Worm (Caenorhabditis elegans) whole organism, dauer: Measurements from ENCODE around the gene ttr-38.

Experiments used
- unc-62 ChIP-seq: sonication (generic microtip); optimal IDR thresholded peaks from 2 replicates; lab custom pipeline; 2017; ENCODE audit warnings: missing biosample characterization, missing genetic modification reagents, missing genetic modification characterization

Gene ttr-38

DNA sequence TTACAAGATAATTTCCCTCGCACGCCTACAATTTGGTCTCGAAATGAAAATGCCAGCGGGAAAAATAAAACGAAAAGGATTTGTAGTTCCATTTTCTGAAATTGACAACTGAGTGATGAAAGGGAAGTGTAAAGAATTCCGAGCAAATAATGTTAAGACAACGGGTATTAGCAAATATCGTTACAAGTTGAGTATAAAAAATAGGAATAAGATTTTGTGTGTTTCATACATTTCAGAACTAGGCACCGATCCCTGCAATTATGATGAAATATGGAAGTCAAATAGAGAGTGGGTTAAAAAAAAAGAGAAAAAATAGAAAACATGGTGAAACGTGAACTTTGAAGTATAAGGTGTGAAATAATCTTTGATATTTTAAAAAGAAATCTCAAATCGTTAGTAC is at the start of gene ttr-38:
Gene ttr-38, minus strand, starts transcription at position 101 of the 400 bp plus-strand sequence.
- no peak for TF ChIP-seq unc-62 (GFP tag; lab: Kevin White, UChicago)

DNA sequence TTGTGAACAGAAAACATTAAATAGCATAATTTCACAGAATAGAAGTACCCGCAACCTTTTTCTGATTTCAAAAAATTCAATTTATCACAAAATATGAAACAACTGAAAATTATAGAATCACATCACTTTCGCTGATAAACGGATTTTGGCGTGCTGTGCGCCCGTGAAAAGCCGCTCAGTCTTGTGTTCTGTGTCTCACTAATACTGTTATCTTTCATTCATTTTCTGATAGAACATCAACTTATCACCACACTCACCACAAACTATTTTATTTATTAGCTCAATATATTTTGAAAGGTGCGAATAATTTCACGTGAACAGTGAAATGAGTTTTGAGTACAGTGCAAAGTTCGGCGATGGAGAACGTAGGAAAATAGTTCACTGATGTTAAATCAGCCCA is 49.8 kb upstream of the ttr-38 start:
- no peak for TF ChIP-seq unc-62 (GFP tag; lab: Kevin White, UChicago)

DNA sequence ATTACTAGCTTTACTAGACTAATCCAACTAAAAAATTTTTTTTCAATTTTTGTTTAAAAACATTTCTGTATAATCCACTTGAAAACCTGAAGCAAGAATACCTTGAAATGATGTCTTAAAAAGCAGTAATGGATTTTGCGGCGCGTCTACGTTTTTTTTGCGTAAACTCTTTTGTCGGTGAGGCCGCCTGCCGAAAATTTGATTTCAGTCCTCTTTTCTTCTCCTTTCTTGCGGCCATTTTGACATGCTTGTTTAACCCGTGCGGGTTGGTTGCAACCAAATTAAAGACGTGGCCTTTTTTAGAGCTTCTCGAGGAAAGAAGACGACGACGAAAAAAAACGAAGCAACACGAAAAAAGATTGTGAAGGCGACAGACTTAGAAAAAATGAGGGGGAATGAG is 46.8 kb upstream of the ttr-38 start:
- TF ChIP-seq unc-62 (GFP tag; lab: Kevin White, UChicago) = no peak

DNA sequence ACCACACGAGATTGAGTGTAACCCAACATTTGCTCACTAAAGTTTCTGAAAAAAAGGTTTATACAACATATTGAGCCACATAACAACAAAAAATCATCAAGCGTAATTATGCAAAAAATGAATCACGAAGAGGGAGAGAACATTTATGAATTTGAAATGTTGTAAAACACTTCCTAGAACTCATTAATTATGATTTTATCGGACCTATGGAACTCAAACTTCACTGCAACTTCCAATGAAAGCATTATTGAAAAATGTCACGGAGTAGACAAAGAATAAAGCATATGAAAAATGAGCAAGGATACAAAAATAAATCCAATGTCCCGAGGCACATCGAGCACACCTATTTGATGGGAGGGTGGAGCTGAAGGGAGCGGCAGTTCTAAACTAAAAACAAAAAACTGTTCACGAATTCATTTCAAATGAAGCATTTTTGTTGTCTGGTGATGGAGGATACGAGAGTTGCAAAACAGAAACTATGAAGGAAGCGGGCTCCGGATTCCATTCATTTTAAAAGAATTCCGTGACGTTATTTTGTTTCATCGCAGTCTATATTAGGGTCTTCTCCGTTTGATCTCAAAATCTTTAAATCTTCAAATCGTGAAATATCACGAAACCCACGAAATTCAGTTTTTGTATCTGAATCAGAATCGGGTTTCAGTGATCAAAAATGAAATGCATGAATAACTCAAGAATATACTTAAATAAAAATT is 35.7 kb upstream of the ttr-38 start, which contains the start of gene flp-20:
Gene flp-20, minus strand, starts transcription at position 51 of the 713 bp plus-strand sequence.
- no peak for TF ChIP-seq unc-62 (GFP tag; lab: Kevin White, UChicago)

DNA sequence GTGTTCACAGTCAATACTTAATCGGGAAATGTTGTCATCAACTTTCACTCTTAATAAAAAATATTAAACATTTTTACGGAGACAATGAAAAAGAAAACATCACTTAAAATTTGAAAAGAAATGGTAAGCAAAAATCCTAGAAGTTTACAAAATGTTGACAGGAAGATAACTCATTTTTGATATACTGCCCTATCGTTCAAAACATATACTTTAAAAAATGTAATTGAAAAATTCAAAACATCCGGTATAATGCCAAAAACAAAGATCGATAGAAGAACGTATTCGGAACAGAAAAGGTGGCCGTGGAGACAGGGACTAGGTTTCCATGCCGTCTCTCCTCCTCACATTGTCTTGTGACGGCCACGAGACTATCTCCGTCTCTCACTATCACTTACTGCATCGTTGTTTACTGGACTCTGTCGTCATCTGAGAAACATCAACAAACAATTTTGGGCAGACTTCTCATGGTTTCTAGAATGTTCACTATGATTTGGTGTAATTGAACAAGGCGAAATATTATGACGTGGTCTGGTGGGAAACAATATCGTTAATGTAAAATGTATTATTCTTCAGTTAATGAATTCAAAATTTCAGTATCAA is 33.2 kb upstream of the ttr-38 start, which contains the start of gene oga-1:
Gene oga-1, minus strand, starts transcription at position 51 of the 600 bp plus-strand sequence.
- no peak for TF ChIP-seq unc-62 (GFP tag; lab: Kevin White, UChicago)

DNA sequence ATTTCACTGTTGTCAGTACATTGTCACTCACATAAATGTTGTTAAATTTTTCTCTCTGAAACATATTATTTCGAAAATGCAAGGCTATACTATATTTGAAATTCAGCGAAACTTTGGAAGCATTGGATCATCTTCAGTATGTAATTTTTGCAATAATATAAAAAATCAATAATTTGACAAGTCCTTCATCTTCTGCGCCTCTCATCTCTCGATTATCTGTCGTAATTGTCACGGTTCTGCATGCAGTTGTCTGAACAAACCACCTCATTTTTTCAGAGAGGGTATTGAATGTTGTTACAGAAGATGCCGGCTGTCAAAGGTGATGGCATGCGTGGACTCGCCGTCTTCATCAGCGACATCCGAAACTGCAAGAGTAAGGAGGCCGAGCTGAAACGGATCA is 24.1 kb upstream of the ttr-38 start, which contains the start of gene apa-2:
Gene apa-2, plus strand, starts transcription at position 301 of the 400 bp plus-strand sequence.
- no peak for TF ChIP-seq unc-62 (GFP tag; lab: Kevin White, UChicago)

DNA sequence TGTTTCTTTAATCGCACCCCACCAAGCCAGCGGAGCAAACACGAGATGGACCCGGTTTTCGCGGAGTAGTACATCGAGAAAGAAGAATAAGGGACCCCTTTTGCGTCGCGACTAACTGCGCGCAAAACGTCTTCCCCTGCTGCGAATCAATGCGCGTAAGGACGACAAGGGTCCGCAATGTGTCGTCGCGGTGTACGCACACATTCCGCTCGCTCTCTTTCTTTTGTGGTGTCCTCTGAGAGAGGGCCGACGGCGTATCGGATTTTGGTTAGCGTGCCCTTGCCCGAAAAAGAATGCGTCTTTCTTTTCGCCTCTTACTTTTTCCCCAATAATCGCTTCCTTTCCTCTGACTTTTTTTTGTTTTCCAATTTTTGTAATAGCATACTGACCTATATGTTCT is 23.5 kb upstream of the ttr-38 start:
- TF ChIP-seq unc-62 (GFP tag; lab: Kevin White, UChicago) = no peak

DNA sequence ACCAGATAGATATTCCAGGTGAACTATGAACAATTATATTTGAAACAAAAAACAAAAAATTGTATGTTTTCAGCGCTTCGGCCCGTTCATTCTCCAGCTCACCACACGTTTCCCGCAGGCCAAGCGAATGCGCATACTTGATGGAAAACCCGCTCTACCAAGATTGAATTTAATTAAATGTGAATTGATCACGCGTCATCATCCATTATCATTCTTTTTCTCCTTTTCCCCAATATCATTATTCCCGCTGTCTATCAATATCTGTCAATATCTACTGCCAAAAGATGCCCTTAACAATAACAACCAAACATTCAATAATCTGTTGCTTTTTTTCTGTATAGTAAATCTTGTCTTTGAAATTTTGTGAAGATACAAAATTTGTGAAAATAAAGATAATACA is 21.9 kb upstream of the ttr-38 start:
- no peak for TF ChIP-seq unc-62 (GFP tag; lab: Kevin White, UChicago)

DNA sequence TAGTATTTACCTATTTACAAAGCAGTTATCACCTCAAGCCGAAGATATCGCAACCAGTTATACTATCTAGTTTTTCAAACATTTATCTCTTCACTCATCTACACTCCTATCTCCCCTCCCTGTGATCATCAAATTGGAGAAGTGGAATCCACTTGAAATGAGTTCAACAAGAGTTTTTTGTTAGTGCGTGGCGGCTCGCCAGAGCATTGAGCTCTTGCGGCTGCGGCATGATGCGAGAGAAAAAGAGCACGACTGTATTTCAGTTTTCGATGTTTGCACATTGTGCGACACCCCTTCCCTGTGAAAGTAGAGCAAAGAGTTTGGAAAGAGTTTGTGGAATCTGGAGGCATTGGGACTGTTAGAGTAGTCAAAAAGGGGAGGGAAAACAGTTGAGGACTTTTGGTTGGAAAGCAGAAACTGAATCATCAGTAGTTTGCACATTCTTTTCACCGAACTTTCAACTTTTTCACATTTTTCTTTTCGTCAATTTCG is 16.5 kb upstream of the ttr-38 start, which contains the start of gene T20B5.2:
Gene T20B5.2, plus strand, starts transcription at position 442 of the 492 bp plus-strand sequence.
- no peak for TF ChIP-seq unc-62 (GFP tag; lab: Kevin White, UChicago)

DNA sequence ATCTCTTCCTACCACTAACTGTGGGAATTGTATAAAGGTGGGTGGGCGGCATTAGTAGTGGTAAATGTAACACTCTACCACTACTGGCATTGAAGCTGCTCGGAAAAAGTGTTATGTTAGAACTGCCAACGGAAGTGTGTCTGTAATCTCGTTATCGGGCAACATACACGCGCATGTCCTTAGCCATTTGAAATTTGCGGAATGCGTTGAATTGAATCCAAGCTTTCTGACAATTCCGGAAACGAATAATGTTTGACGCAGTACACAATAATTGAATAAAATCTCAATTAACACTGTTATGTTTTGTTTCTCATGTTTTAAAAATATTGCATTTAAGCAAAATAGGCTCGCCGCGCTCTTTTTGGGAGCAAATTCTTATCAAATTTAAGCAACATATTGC is 10.7 kb upstream of the ttr-38 start:
- TF ChIP-seq unc-62 (GFP tag; lab: Kevin White, UChicago) = no peak

DNA sequence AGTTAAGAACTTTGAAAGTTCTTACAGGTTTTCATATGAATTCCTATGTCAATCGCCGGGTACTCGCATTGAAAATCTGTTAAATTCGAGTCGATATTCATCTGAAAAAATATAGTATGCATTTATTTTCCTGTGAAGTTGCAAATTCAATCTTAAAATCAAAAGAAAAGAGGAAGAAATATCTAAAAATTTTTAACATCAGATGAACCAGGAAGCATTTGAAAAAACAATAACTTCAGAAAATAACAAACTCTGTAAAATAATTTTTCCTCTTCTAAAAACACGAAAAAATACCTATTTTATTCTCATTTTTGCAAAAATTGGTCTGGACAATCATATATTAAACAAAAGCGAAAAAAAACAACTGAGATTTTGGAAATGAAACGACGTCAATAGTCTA is 4.8 kb upstream of the ttr-38 start, which contains the start of gene npr-7:
Gene npr-7, minus strand, starts transcription at position 101 of the 400 bp plus-strand sequence.
- no peak for TF ChIP-seq unc-62 (GFP tag; lab: Kevin White, UChicago)

DNA sequence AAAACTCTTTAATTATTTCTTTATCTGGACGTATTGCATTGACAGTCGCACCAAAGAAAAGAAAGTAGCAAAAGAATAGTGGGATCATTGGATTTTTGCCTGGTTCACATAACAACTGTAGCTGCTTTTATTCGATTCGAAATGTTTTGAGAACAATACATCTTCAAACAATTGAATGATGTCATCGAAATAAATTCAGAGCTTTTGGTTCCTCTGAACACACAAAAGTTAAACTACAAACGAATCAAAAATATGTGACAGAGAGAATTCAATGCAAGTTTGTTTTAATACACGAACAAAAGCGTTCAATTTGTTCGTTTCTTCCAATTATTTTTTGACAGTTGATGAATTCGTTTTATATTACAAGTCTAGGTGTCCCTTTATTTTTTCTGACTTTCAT is 3.1 kb downstream of the ttr-38 start, which contains the start of gene H29C22.1:
Gene H29C22.1, minus strand, starts transcription at position 101 of the 400 bp plus-strand sequence.
- TF ChIP-seq unc-62 (GFP tag; lab: Kevin White, UChicago) = no peak

DNA sequence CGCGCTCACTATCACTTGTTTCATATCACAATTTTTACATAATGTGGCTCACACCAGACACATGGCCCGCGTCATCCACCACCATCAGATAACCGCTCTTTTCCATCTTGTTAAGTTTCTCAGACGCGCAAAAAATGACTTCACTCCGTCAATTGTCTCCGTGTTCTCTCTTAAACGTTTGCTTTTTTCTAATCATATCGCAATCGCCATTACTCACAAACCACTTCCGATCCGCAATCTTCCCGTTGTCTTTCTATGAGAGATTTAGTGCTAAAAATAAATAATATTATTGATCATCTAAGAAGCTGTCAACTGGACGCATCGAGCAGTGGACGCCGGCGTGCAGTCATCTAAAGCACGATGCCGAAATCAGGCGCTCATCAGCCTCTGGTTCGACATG is 10.9 kb downstream of the ttr-38 start, which contains the start of gene tmc-2:
Gene tmc-2, plus strand, starts transcription at position 301 of the 400 bp plus-strand sequence.
- TF ChIP-seq unc-62 (GFP tag; lab: Kevin White, UChicago) = no peak

DNA sequence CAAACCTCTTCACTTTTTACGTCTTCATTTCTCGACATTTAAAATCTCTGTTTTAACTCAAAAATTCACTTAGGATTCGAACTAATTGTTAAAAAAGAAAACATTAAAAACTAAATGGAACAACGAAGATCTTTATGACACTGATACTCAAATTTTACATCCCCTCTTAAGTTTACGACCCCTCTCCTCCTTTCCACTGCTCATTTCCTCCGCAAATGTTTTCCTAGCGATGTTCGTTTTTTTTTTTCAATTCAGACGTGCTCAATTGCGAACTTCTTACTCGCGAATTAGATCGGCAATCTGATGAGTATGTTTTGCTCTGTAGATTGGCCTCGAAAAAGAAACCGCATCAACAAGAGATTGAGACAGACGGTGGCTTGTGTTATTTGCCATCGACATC is 11.5 kb downstream of the ttr-38 start:
- TF ChIP-seq unc-62 (GFP tag; lab: Kevin White, UChicago) = no peak

DNA sequence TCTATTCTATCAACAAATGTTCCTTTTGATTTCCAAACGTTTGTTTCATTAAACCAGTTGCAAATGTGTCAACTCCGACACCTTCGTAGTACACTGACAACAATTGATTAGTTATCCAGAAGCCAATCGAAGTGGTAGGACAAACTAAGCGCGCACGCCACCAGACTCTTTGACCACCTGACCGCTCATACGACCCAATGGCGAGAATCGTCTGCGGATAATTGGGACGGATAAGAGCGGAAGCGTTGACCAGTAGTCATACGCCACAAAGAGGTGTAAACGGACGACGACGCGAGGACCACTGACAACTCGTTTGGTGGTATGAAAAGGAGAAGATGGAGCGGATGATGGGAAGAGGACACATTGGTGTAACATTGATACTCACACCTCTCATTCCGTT is 13.9 kb downstream of the ttr-38 start:
- no peak for TF ChIP-seq unc-62 (GFP tag; lab: Kevin White, UChicago)

DNA sequence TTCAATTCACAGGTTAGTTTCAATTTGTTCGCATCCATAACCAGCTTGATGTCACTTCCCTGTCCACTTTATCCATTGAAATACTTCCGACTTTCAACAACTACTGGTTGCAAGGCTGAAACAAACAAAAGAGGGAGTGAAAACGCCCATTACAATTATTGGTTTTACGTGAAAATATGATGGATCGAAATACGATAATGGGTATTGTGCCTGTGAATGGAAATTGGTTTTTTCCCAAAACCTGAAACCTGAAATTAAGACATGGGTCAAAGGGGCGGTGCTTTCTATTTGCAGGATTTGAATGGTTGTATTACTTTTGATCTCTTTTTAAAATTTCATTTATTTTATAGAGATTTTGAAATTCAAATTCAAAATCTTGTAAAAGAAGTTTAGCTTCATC is 15.5 kb downstream of the ttr-38 start, which contains the start of gene B0416.2:
Gene B0416.2, plus strand, starts transcription at position 301 of the 400 bp plus-strand sequence.
- no peak for TF ChIP-seq unc-62 (GFP tag; lab: Kevin White, UChicago)
